Worm (Caenorhabditis elegans) whole organism, L4/young adult: ENCODE data around the gene F21D12.2.

ENCODE experiments used
- dao-5 ChIP-seq: sonication (generic microtip); optimal IDR thresholded peaks from 2 replicates; lab custom pipeline; 2016; ENCODE audit warnings: missing genotype, missing genetic modification characterization, moderate library complexity, missing compliant biosample characterization
- him-1 ChIP-seq: sonication (generic microtip); optimal IDR thresholded peaks from 2 replicates; lab custom pipeline; 2016; ENCODE audit warnings: missing genotype, missing genetic modification reagents, missing genetic modification characterization, missing compliant biosample characterization

DNA sequence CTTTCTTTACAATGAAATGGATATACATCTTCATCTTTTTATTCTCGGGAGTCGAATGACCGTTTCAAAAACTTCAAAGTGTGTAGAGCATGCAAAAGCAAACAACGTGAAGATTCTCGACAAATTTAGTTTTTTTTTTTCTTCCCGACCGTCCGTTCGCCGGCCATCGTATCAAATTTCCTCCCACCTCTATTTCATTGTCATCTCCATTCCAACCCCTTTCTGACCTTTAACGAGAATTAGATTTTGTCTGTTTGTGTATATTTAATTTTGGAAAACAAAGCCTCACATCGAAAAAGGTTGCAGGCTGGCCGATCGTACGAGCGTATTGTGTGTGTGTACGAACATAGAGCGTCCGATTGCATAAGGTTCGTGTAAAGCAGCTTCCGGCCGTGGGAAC, 18.5 kb upstream of the F21D12.2 start, which contains the start of gene C30G12.1:
- no peak for TF ChIP-seq dao-5
- TF ChIP-seq him-1 (tag; lab: Kevin White, UChicago) = no peak
